Worm (Caenorhabditis elegans) whole organism, L4 larva: Measurements from ENCODE around the gene T16A9.3.
A peak's percentile ranks its signal among the peaks of the same experiment; 100 is the strongest.

ENCODE experiments used
- F44E2.7 ChIP-seq: fragments of 200-800 bp; sonication (Bioruptor generic); IDR thresholded peaks from 2 replicates; pipeline ENCODE4 v2.1.2; 2022; ENCODE audit warnings: missing genetic modification characterization, missing compliant biosample characterization
- T20F7.1 ChIP-seq: fragments of 200-800 bp; sonication (Bioruptor generic); optimal IDR thresholded peaks from 2 replicates; lab custom pipeline; 2018; ENCODE audit warnings: mild to moderate bottlenecking, missing genetic modification characterization, missing compliant biosample characterization
- Y105C5A.15 ChIP-seq: fragments of 200-800 bp; sonication (Bioruptor generic); IDR thresholded peaks from 2 replicates; pipeline ENCODE4 v1.3.6; 2022; ENCODE audit warnings: missing genetic modification characterization, missing compliant biosample characterization
- Y75B8A.6 ChIP-seq: fragments of 200-800 bp; sonication (Bioruptor generic); IDR thresholded peaks from 2 replicates; pipeline ENCODE4 v1.3.6; 2022; ENCODE audit warnings: missing genetic modification reagents, missing genetic modification characterization, missing compliant biosample characterization
- ZK546.5 ChIP-seq, 2 experiments: sonication (generic microtip); optimal IDR thresholded peaks; 2 replicates each; lab custom pipeline; 2017; ENCODE audit warnings: missing biosample characterization in 2 of 2, missing genetic modification characterization in 2 of 2
- attf-4 ChIP-seq: sonication (generic microtip); optimal IDR thresholded peaks from 3 replicates; lab custom pipeline; 2017; ENCODE audit warnings: missing biosample characterization, missing genetic modification characterization
- ceh-28 ChIP-seq: fragments of 150-350 bp; optimal IDR thresholded peaks from 2 replicates; lab custom pipeline; 2014; ENCODE audit warnings: missing biosample characterization, missing genetic modification reagents, missing genetic modification characterization
- ceh-44 ChIP-seq: fragments of 200-800 bp; sonication (Bioruptor generic); IDR thresholded peaks from 2 replicates; pipeline ENCODE4 v1.3.6; 2022; ENCODE audit warnings: missing genetic modification reagents, missing genetic modification characterization, missing compliant biosample characterization
- ceh-62 ChIP-seq: sonication (generic microtip); optimal IDR thresholded peaks from 2 replicates; lab custom pipeline; 2017; ENCODE audit warnings: missing biosample characterization, missing genetic modification characterization
- ctbp-1 ChIP-seq: fragments of 200-800 bp; sonication (Bioruptor generic); IDR thresholded peaks from 2 replicates; pipeline ENCODE4 v1.3.6; 2022; ENCODE audit warnings: missing genetic modification reagents, missing genetic modification characterization, missing compliant biosample characterization
- daf-12 ChIP-seq: fragments of 150-350 bp; optimal IDR thresholded peaks from 2 replicates; lab custom pipeline; 2014; ENCODE audit warnings: missing biosample characterization, missing genetic modification reagents, missing genetic modification characterization
- daf-16 ChIP-seq, 3 experiments: sonication (generic microtip); optimal IDR thresholded peaks; 2 replicates each; lab custom pipeline; 2016 to 2017; ENCODE audit warnings: missing genetic modification characterization in 3 of 3, missing genetic modification reagents in 3 of 3, mild to moderate bottlenecking in 2 of 3, missing compliant biosample characterization in 2 of 3, missing biosample characterization in 1 of 3, moderate library complexity in 1 of 3
- dmd-8 ChIP-seq: fragments of 200-800 bp; sonication (Bioruptor generic); IDR thresholded peaks from 2 replicates; pipeline ENCODE4 v1.3.6; 2022; ENCODE audit warnings: missing genetic modification characterization, missing compliant biosample characterization
- duxl-1 ChIP-seq: sonication (generic microtip); optimal IDR thresholded peaks from 2 replicates; lab custom pipeline; 2016; ENCODE audit warnings: mild to moderate bottlenecking, missing genetic modification characterization, moderate library complexity, missing compliant biosample characterization; ENCODE audit not compliant: poor library complexity
- dve-1 ChIP-seq: sonication (generic microtip); optimal IDR thresholded peaks from 2 replicates; lab custom pipeline; 2017; ENCODE audit warnings: antibody characterized with exemption, mild to moderate bottlenecking, missing genetic modification characterization, missing compliant biosample characterization; ENCODE audit not compliant: insufficient read depth
- egl-43 ChIP-seq: fragments of 200-800 bp; sonication (Bioruptor generic); IDR thresholded peaks from 2 replicates; pipeline ENCODE4 v1.3.6; 2022; ENCODE audit warnings: missing genetic modification reagents, missing genetic modification characterization, missing compliant biosample characterization
- fkh-10 ChIP-seq: fragments of 150-350 bp; optimal IDR thresholded peaks from 2 replicates; lab custom pipeline; 2014; ENCODE audit warnings: missing biosample characterization, missing genetic modification reagents, missing genetic modification characterization
- fos-1 ChIP-seq: fragments of 150-350 bp; optimal IDR thresholded peaks from 2 replicates; lab custom pipeline; 2014; ENCODE audit warnings: missing biosample characterization, missing genetic modification characterization
- hmg-1.1 ChIP-seq: fragments of 200-800 bp; sonication (Bioruptor generic); IDR thresholded peaks from 2 replicates; pipeline ENCODE4 v1.3.6; 2022; ENCODE audit warnings: missing genetic modification reagents, missing genetic modification characterization, missing compliant biosample characterization
- lim-7 ChIP-seq: fragments of 200-800 bp; sonication (Bioruptor generic); IDR thresholded peaks from 2 replicates; pipeline ENCODE4 v1.3.6; 2022; ENCODE audit warnings: missing genetic modification characterization, missing compliant biosample characterization
- lin-1 ChIP-seq: fragments of 200-800 bp; sonication (Bioruptor generic); IDR thresholded peaks from 2 replicates; pipeline ENCODE4 v1.3.6; 2022; ENCODE audit warnings: missing genetic modification reagents, missing genetic modification characterization, missing compliant biosample characterization
- lin-15B ChIP-seq: fragments of 150-350 bp; sonication (generic microtip); optimal IDR thresholded peaks from 3 replicates; lab custom pipeline; 2014; ENCODE audit warnings: missing biosample characterization, missing genetic modification characterization
- lin-29 ChIP-seq: fragments of 200-800 bp; sonication (Bioruptor generic); IDR thresholded peaks from 2 replicates; pipeline ENCODE4 v1.3.6; 2022; ENCODE audit warnings: missing genetic modification reagents, missing genetic modification characterization, missing compliant biosample characterization
- lir-3 ChIP-seq: sonication (generic microtip); optimal IDR thresholded peaks from 2 replicates; lab custom pipeline; 2016; ENCODE audit warnings: mild to moderate bottlenecking, missing genetic modification characterization, missing compliant biosample characterization
- lsy-2 ChIP-seq, 2 experiments: fragments of 150-350 bp in 1 of 2; sonication (generic microtip) in 1 of 2; optimal IDR thresholded peaks; 2 replicates each; lab custom pipeline; 2014 to 2017; ENCODE audit warnings: missing biosample characterization in 2 of 2, missing genetic modification characterization in 2 of 2
- madf-5 ChIP-seq, 2 experiments: fragments of 200-800 bp; sonication (Bioruptor generic); IDR thresholded peaks; 2 replicates each; pipeline ENCODE4 v1.3.6; 2022; ENCODE audit warnings: missing compliant biosample characterization in 2 of 2, missing genetic modification characterization in 2 of 2
- madf-9 ChIP-seq: fragments of 200-800 bp; sonication (Bioruptor generic); conservative IDR thresholded peaks from 2 replicates; pipeline ENCODE4 v1.3.6; 2022; ENCODE audit warnings: missing genetic modification reagents, missing genetic modification characterization, missing compliant biosample characterization
- mdt-29 ChIP-seq: fragments of 200-800 bp; sonication (Bioruptor generic); IDR thresholded peaks from 2 replicates; pipeline ENCODE4 v1.3.6; 2022; ENCODE audit warnings: missing genetic modification reagents, missing genetic modification characterization, missing compliant biosample characterization
- mep-1 ChIP-seq: fragments of 150-350 bp; sonication (generic microtip); optimal IDR thresholded peaks from 3 replicates; lab custom pipeline; 2014; ENCODE audit warnings: missing biosample characterization, missing genetic modification characterization
- mes-2 ChIP-seq: sonication (generic microtip); optimal IDR thresholded peaks from 2 replicates; lab custom pipeline; 2016; ENCODE audit warnings: missing genotype, mild to moderate bottlenecking, missing genetic modification characterization, missing compliant biosample characterization; ENCODE audit not compliant: poor library complexity, severe bottlenecking
- mxl-2 ChIP-seq: fragments of 200-800 bp; sonication (Bioruptor generic); conservative IDR thresholded peaks from 2 replicates; pipeline ENCODE4 v1.3.6; 2022; ENCODE audit warnings: missing genetic modification reagents, missing genetic modification characterization, missing compliant biosample characterization
- mxl-3 ChIP-seq: fragments of 200-800 bp; sonication (Bioruptor generic); optimal IDR thresholded peaks from 2 replicates; lab custom pipeline; 2018; ENCODE audit warnings: mild to moderate bottlenecking, missing genetic modification characterization, missing compliant biosample characterization
- nhr-10 ChIP-seq: fragments of 150-350 bp; optimal IDR thresholded peaks from 2 replicates; lab custom pipeline; 2014; ENCODE audit warnings: missing biosample characterization, missing genetic modification characterization
- nhr-11 ChIP-seq: fragments of 150-350 bp; optimal IDR thresholded peaks from 2 replicates; lab custom pipeline; 2014; ENCODE audit warnings: missing biosample characterization, missing genetic modification characterization
- nhr-28 ChIP-seq: fragments of 150-350 bp; optimal IDR thresholded peaks from 2 replicates; lab custom pipeline; 2014; ENCODE audit warnings: missing biosample characterization, missing genetic modification characterization
- nhr-41 ChIP-seq: fragments of 200-800 bp; sonication (Bioruptor generic); IDR thresholded peaks from 2 replicates; pipeline ENCODE4 v1.3.6; 2022; ENCODE audit warnings: missing genetic modification reagents, missing genetic modification characterization, missing compliant biosample characterization
- nhr-42 ChIP-seq: fragments of 200-800 bp; sonication (Bioruptor generic); IDR thresholded peaks from 2 replicates; pipeline ENCODE4 v1.3.6; 2022; ENCODE audit warnings: missing genetic modification characterization, missing compliant biosample characterization
- nhr-77 ChIP-seq: fragments of 150-350 bp; optimal IDR thresholded peaks from 2 replicates; lab custom pipeline; 2014; ENCODE audit warnings: missing biosample characterization, missing genetic modification characterization
- pha-4 ChIP-seq, 2 experiments: fragments of 150-350 bp in 1 of 2; fragments of 200-800 bp in 1 of 2; sonication (Bioruptor generic) in 1 of 2; IDR thresholded peaks in 1 of 2; optimal IDR thresholded peaks in 1 of 2; 2 replicates each; pipeline versions ENCODE4 v1.3.6 to Lab custom; 2014 to 2022; ENCODE audit warnings: missing genetic modification characterization in 2 of 2, missing genetic modification reagents in 2 of 2, missing biosample characterization in 1 of 2, missing compliant biosample characterization in 1 of 2
- rbr-2 ChIP-seq: sonication (generic microtip); optimal IDR thresholded peaks from 2 replicates; lab custom pipeline; 2016; ENCODE audit warnings: missing genotype, missing genetic modification characterization, missing compliant biosample characterization
- set-16 ChIP-seq: fragments of 200-800 bp; sonication (Bioruptor generic); IDR thresholded peaks from 2 replicates; pipeline ENCODE4 v1.3.6; 2022; ENCODE audit warnings: missing genetic modification reagents, missing genetic modification characterization, missing compliant biosample characterization
- snpc-1.2 ChIP-seq: fragments of 200-800 bp; sonication (Bioruptor generic); IDR thresholded peaks from 2 replicates; pipeline ENCODE4 v1.3.6; 2022; ENCODE audit warnings: missing genetic modification reagents, missing genetic modification characterization, missing compliant biosample characterization
- snpc-4 ChIP-seq: fragments of 150-350 bp; optimal IDR thresholded peaks from 2 replicates; lab custom pipeline; 2014; ENCODE audit warnings: missing biosample characterization, missing genetic modification characterization
- spr-1 ChIP-seq: sonication (generic microtip); optimal IDR thresholded peaks from 2 replicates; lab custom pipeline; 2016; ENCODE audit warnings: mild to moderate bottlenecking, missing genetic modification characterization, missing compliant biosample characterization
- unc-130 ChIP-seq: sonication (generic microtip); optimal IDR thresholded peaks from 2 replicates; lab custom pipeline; 2016; ENCODE audit warnings: missing genetic modification reagents, missing genetic modification characterization, missing compliant biosample characterization
- zag-1 ChIP-seq: fragments of 150-350 bp; optimal IDR thresholded peaks from 2 replicates; lab custom pipeline; 2014; ENCODE audit warnings: missing biosample characterization, missing genetic modification characterization
- zfp-2 ChIP-seq: sonication (generic microtip); optimal IDR thresholded peaks from 2 replicates; lab custom pipeline; 2016; ENCODE audit warnings: mild to moderate bottlenecking, missing genetic modification characterization, missing compliant biosample characterization
- zfp-3 ChIP-seq: fragments of 200-800 bp; sonication (Bioruptor generic); conservative IDR thresholded peaks from 2 replicates; pipeline ENCODE4 v1.3.6; 2022; ENCODE audit warnings: missing genetic modification reagents, missing genetic modification characterization, missing compliant biosample characterization
- zip-11 ChIP-seq: fragments of 200-800 bp; sonication (Bioruptor generic); IDR thresholded peaks from 2 replicates; pipeline ENCODE4 v1.3.6; 2022; ENCODE audit warnings: missing genetic modification characterization, missing compliant biosample characterization
- ztf-11 ChIP-seq: fragments of 150-350 bp; optimal IDR thresholded peaks from 2 replicates; lab custom pipeline; 2014; ENCODE audit warnings: missing biosample characterization, missing genetic modification characterization
- ztf-7 ChIP-seq: fragments of 150-350 bp; optimal IDR thresholded peaks from 2 replicates; lab custom pipeline; 2014; ENCODE audit warnings: missing biosample characterization, missing genetic modification characterization

Gene T16A9.3

DNA sequence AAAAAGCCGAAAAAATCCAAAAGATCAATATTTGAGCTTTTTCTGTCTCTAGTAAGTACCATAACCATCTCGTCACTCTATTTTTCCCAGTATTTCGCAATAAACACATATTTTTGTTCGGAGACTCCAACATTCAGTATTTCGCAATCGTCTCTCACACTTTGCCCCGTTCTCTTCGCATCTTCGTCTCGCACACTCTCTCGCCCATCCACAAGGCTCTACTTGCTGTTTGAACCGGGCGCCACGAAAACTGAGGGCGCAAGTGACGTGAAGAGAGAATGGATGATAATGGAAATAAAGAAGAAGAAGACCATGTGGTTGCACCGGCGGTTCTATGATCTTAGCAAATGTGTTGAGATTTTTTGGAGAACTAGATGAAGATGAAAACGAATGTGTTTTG lies 5.2 kb upstream of the T16A9.3 start (continued):
- TF ChIP-seq Y105C5A.15 (GFP tag; lab: Robert Waterston, UW): no peak
- peak; percentile 93 for TF ChIP-seq hmg-1.1 (GFP tag; lab: Robert Waterston, UW)
- TF ChIP-seq zip-11 (GFP tag; lab: Robert Waterston, UW): no peak
- peak; percentile 26 for TF ChIP-seq ztf-7
- peak; percentile 45 for TF ChIP-seq snpc-4 (tag; lab: Kevin White, UChicago)
- peak; percentile 98 for TF ChIP-seq nhr-10 (tag; lab: Kevin White, UChicago)
- peak; percentile 94 for TF ChIP-seq mxl-3 (GFP tag; lab: Kevin White, UChicago)
- no peak for TF ChIP-seq lin-29 (GFP tag; lab: Robert Waterston, UW)
- no peak for TF ChIP-seq madf-9
- TF ChIP-seq daf-16 (GFP tag; optimal IDR thresholded peaks at IDR 0.05; lab: Kevin White, UChicago): peak; percentile 12 to 76
- TF ChIP-seq daf-16 (tag; optimal IDR thresholded peaks at IDR 0.05; lab: Kevin White, UChicago): peak; percentile 86
- no peak for TF ChIP-seq attf-4 (tag; lab: Kevin White, UChicago)
- TF ChIP-seq nhr-28 (tag; lab: Kevin White, UChicago): peak; percentile 100
- peak; percentile 88 for TF ChIP-seq spr-1
- peak; percentile 87 to 90 for TF ChIP-seq lsy-2 (tag; optimal IDR thresholded peaks at IDR 0.05; lab: Kevin White, UChicago)
- TF ChIP-seq duxl-1: peak; percentile 12
- TF ChIP-seq ztf-11: no peak
- no peak for TF ChIP-seq mxl-2 (GFP tag; lab: Robert Waterston, UW)
- no peak for TF ChIP-seq ceh-44 (GFP tag; lab: Robert Waterston, UW)
- TF ChIP-seq snpc-1.2: no peak
- peak; percentile 88 for TF ChIP-seq rbr-2 (tag; lab: Kevin White, UChicago)
- TF ChIP-seq dve-1: peak; percentile 98
- TF ChIP-seq T20F7.1 (GFP tag; lab: Kevin White, UChicago): peak; percentile 83
- TF ChIP-seq lin-15B (tag; lab: Kevin White, UChicago): no peak
- peak; percentile 72; the same call in 1 of the 2 replicates for TF ChIP-seq nhr-41
- TF ChIP-seq zfp-3 (GFP tag; lab: Robert Waterston, UW): peak; percentile 87
- TF ChIP-seq nhr-11 (tag; lab: Kevin White, UChicago): peak; percentile 98
- 0 out of 2 replicates have a peak, but pooled peaks have one; percentile 29 for TF ChIP-seq lim-7 (GFP tag; lab: Robert Waterston, UW)
- TF ChIP-seq zfp-2 (tag; lab: Kevin White, UChicago): peak; percentile 18
- TF ChIP-seq mes-2 (tag; lab: Kevin White, UChicago): peak; percentile 72
- TF ChIP-seq mdt-29: peak; percentile 87
- no peak for TF ChIP-seq dmd-8 (GFP tag; lab: Robert Waterston, UW)
- peak; percentile 63; the same call in 1 of the 2 replicates for TF ChIP-seq Y75B8A.6
- no peak for TF ChIP-seq unc-130
- no peak for TF ChIP-seq fos-1
- peak; percentile 43 for TF ChIP-seq ceh-28 (tag; lab: Kevin White, UChicago)
- TF ChIP-seq nhr-77 (tag; lab: Kevin White, UChicago): peak; percentile 97
- peak; percentile 84 for TF ChIP-seq pha-4 (GFP tag; IDR thresholded peaks at IDR 0.05; lab: Robert Waterston, UW)
- peak; percentile 72 for TF ChIP-seq pha-4 (tag; optimal IDR thresholded peaks at IDR 0.05; lab: Kevin White, UChicago)
- no peak for TF ChIP-seq zag-1 (tag; lab: Kevin White, UChicago)
- no peak for TF ChIP-seq F44E2.7
- no peak for TF ChIP-seq fkh-10 (GFP tag; lab: Kevin White, UChicago)
- TF ChIP-seq lin-1 (GFP tag; lab: Robert Waterston, UW): peak; percentile 67; the same call in 1 of the 2 replicates
- peak; percentile 82 for TF ChIP-seq ctbp-1 (GFP tag; lab: Robert Waterston, UW)
- no peak for TF ChIP-seq madf-5 (GFP tag; IDR thresholded peaks at IDR 0.05; lab: Robert Waterston, UW)
- TF ChIP-seq ZK546.5 (tag; optimal IDR thresholded peaks at IDR 0.05; lab: Kevin White, UChicago): no peak
- no peak for TF ChIP-seq ceh-62 (tag; lab: Kevin White, UChicago)
- TF ChIP-seq mep-1 (tag; lab: Kevin White, UChicago): peak; percentile 96
- no peak for TF ChIP-seq lir-3 (tag; lab: Kevin White, UChicago)
- peak; percentile 68 for TF ChIP-seq egl-43 (GFP tag; lab: Robert Waterston, UW)
- TF ChIP-seq daf-12: no peak
- TF ChIP-seq nhr-42: peak; percentile 83
- peak; percentile 61 for TF ChIP-seq set-16 (GFP tag; lab: Robert Waterston, UW)
